Fruit fly (Drosophila melanogaster): ENCODE measurements around the gene CG13698.
A peak's percentile ranks its signal among the peaks of the same experiment; 100 is the strongest.

The CG13698 gene

dm6 chr3L:18046590-18047158 is 59.3 kb downstream of the CG13698 start:
- no peak for TF ChIP-seq Hr78 (GFP tag; optimal IDR thresholded peaks at IDR 0.05)
- TF ChIP-seq Dif (GFP tag; optimal IDR thresholded peaks at IDR 0.05; ENCODE audit: partially characterized antibody), result no peak
- TF ChIP-seq fru (GFP tag; optimal IDR thresholded peaks at IDR 0.05), result peak; percentile 50
- no peak for TF ChIP-seq h (GFP tag; optimal IDR thresholded peaks at IDR 0.05)
- TF ChIP-seq lola (GFP tag; optimal IDR thresholded peaks at IDR 0.05), result no peak
- TF ChIP-seq Rel (GFP tag; optimal IDR thresholded peaks at IDR 0.05), result no peak
- no peak for TF ChIP-seq Rel (tag; optimal IDR thresholded peaks at IDR 0.05)
- TF ChIP-seq rgr (GFP tag; optimal IDR thresholded peaks at IDR 0.05), result peak; percentile 49
- no peak for TF ChIP-seq woc (GFP tag; optimal IDR thresholded peaks at IDR 0.05)
- TF ChIP-seq usp (GFP tag; optimal IDR thresholded peaks at IDR 0.05), result no peak
- no peak for TF ChIP-seq dsf (GFP tag; optimal IDR thresholded peaks at IDR 0.05; ENCODE audit: borderline replicate concordance)
- TF ChIP-seq Jra (GFP tag; optimal IDR thresholded peaks at IDR 0.05), result no peak
- TF ChIP-seq dmrt93B (GFP tag; optimal IDR thresholded peaks at IDR 0.05), result peak; percentile 11
- no peak for TF ChIP-seq Sp1 (GFP tag; optimal IDR thresholded peaks at IDR 0.05)
- no peak for TF ChIP-seq Mio (GFP tag; optimal IDR thresholded peaks at IDR 0.05)
- peak; percentile 20 for TF ChIP-seq Dfd (GFP tag; optimal IDR thresholded peaks at IDR 0.05)
- TF ChIP-seq br (GFP tag; optimal IDR thresholded peaks at IDR 0.05), result no peak
- peak; percentile 29 for TF ChIP-seq OdsH (GFP tag; optimal IDR thresholded peaks at IDR 0.05)
- TF ChIP-seq ey (GFP tag; optimal IDR thresholded peaks at IDR 0.05), result peak; percentile 54
- no peak for TF ChIP-seq N (GFP tag; optimal IDR thresholded peaks at IDR 0.05)
- TF ChIP-seq sage (GFP tag; optimal IDR thresholded peaks at IDR 0.05), result no peak
- TF ChIP-seq psq (GFP tag; optimal IDR thresholded peaks at IDR 0.05), result peak; percentile 18
- no peak for TF ChIP-seq pan (optimal IDR thresholded peaks at IDR 0.05)
- no peak for TF ChIP-seq Hr83 (GFP tag; optimal IDR thresholded peaks at IDR 0.05; ENCODE audit: poor library complexity, severe bottlenecking)
- TF ChIP-seq foxo (GFP tag; optimal IDR thresholded peaks at IDR 0.05), result peak in 1 of 2 experiments; percentile 47
- TF ChIP-seq GATAd (GFP tag; optimal IDR thresholded peaks at IDR 0.05), result no peak
- TF ChIP-seq Hnf4 (GFP tag; optimal IDR thresholded peaks at IDR 0.05), result no peak
- TF ChIP-seq Myc (optimal IDR thresholded peaks at IDR 0.05), result no peak
- TF ChIP-seq Abd-B (GFP tag; optimal IDR thresholded peaks at IDR 0.05), result no peak
- TF ChIP-seq CrebA (GFP tag; optimal IDR thresholded peaks at IDR 0.05; ENCODE audit: borderline replicate concordance), result no peak
- TF ChIP-seq dl (GFP tag; optimal IDR thresholded peaks at IDR 0.05; ENCODE audit: insufficient read depth in 1 of 2, partially characterized antibody in 2 of 2), result no peak
- TF ChIP-seq CG9705 (GFP tag; optimal IDR thresholded peaks at IDR 0.05), result no peak

- no peak for TF ChIP-seq ey (GFP tag; optimal IDR thresholded peaks at IDR 0.05)
- no peak for TF ChIP-seq jim (GFP tag; optimal IDR thresholded peaks at IDR 0.05)
- no peak for TF ChIP-seq Jra (GFP tag; optimal IDR thresholded peaks at IDR 0.05)
- no peak for TF ChIP-seq Hr78 (GFP tag; optimal IDR thresholded peaks at IDR 0.05)
- TF ChIP-seq sv (GFP tag; optimal IDR thresholded peaks at IDR 0.05), result no peak
- no peak for TF ChIP-seq psq (GFP tag; optimal IDR thresholded peaks at IDR 0.05)
- no peak for TF ChIP-seq Hr83 (GFP tag; optimal IDR thresholded peaks at IDR 0.05; ENCODE audit: poor library complexity, severe bottlenecking)
- TF ChIP-seq Hnf4 (GFP tag; optimal IDR thresholded peaks at IDR 0.05), result no peak
- no peak for TF ChIP-seq woc (GFP tag; optimal IDR thresholded peaks at IDR 0.05)
- no peak for TF ChIP-seq OdsH (GFP tag; optimal IDR thresholded peaks at IDR 0.05)
- TF ChIP-seq Rel (GFP tag; optimal IDR thresholded peaks at IDR 0.05), result no peak
- TF ChIP-seq Rel (tag; optimal IDR thresholded peaks at IDR 0.05), result no peak
- TF ChIP-seq br (GFP tag; optimal IDR thresholded peaks at IDR 0.05), result no peak
- no peak for TF ChIP-seq h (GFP tag; optimal IDR thresholded peaks at IDR 0.05)
- no peak for TF ChIP-seq CG9705 (GFP tag; optimal IDR thresholded peaks at IDR 0.05)
- TF ChIP-seq N (GFP tag; optimal IDR thresholded peaks at IDR 0.05), result no peak
- TF ChIP-seq Dfd (GFP tag; optimal IDR thresholded peaks at IDR 0.05), result no peak
- TF ChIP-seq CrebA (GFP tag; optimal IDR thresholded peaks at IDR 0.05; ENCODE audit: borderline replicate concordance), result no peak
- TF ChIP-seq tai (GFP tag; optimal IDR thresholded peaks at IDR 0.05), result no peak
Measured at dm6 chr3L:18044333-18045043, 61.5 kb downstream of the CG13698 start.

- no peak for TF ChIP-seq CG32264 (GFP tag; optimal IDR thresholded peaks at IDR 0.05)
- no peak for TF ChIP-seq Dfd (GFP tag; optimal IDR thresholded peaks at IDR 0.05)
- TF ChIP-seq Myc (optimal IDR thresholded peaks at IDR 0.05), result no peak
- TF ChIP-seq h (GFP tag; optimal IDR thresholded peaks at IDR 0.05), result no peak
- TF ChIP-seq fru (GFP tag; optimal IDR thresholded peaks at IDR 0.05), result no peak
- TF ChIP-seq tai (GFP tag; optimal IDR thresholded peaks at IDR 0.05), result no peak
- no peak for TF ChIP-seq psq (GFP tag; optimal IDR thresholded peaks at IDR 0.05)
- no peak for TF ChIP-seq sv (GFP tag; optimal IDR thresholded peaks at IDR 0.05)
- TF ChIP-seq Hr83 (GFP tag; optimal IDR thresholded peaks at IDR 0.05; ENCODE audit: poor library complexity, severe bottlenecking), result no peak
- TF ChIP-seq dmrt93B (GFP tag; optimal IDR thresholded peaks at IDR 0.05), result no peak
- TF ChIP-seq dsf (GFP tag; optimal IDR thresholded peaks at IDR 0.05; ENCODE audit: borderline replicate concordance), result no peak
- TF ChIP-seq lola (GFP tag; optimal IDR thresholded peaks at IDR 0.05), result no peak
- TF ChIP-seq CG9705 (GFP tag; optimal IDR thresholded peaks at IDR 0.05), result no peak
- no peak for TF ChIP-seq N (GFP tag; optimal IDR thresholded peaks at IDR 0.05)
Measured at dm6 chr3L:18042433-18042832, 63.5 kb downstream of the CG13698 start, which contains the start of gene CG42393. Gene CG42393 (plus strand): TSS chr3L:18042733.

Measured in whole organism, wandering third instar larva.